Fruit fly (Drosophila melanogaster) whole organism, embryonic: Measurements from ENCODE around the gene CG6356.

Source experiments
- ATbp ChIP-seq: fragments of 200-800 bp; sonication (Bioruptor generic); optimal IDR thresholded peaks from 2 replicates; lab custom pipeline; 2017; ENCODE audit warnings: missing biosample characterization, mild to moderate bottlenecking, missing genetic modification characterization, missing genetic modification reagents
- CG11398 ChIP-seq: fragments of 200-800 bp; sonication (Bioruptor generic); optimal IDR thresholded peaks from 2 replicates; lab custom pipeline; 2016; ENCODE audit warnings: missing biosample characterization, missing genetic modification characterization
- CG11456 ChIP-seq: fragments of 200-800 bp; sonication (Bioruptor generic); IDR thresholded peaks from 3 replicates; pipeline ENCODE4 v1.3.6; 2022; ENCODE audit warnings: missing biosample characterization, missing genetic modification characterization
- CG12769 ChIP-seq: fragments of 200-800 bp; sonication (Bioruptor generic); optimal IDR thresholded peaks from 2 replicates; lab custom pipeline; 2019; ENCODE audit warnings: missing biosample characterization, mild to moderate bottlenecking, missing genetic modification characterization, moderate library complexity
- CG15479 ChIP-seq: fragments of 200-800 bp; sonication (Bioruptor generic); optimal IDR thresholded peaks from 3 replicates; lab custom pipeline; 2019; ENCODE audit warnings: missing biosample characterization, mild to moderate bottlenecking, missing genetic modification characterization, moderate library complexity
- CG16863 ChIP-seq: fragments of 200-800 bp; sonication (Bioruptor generic); optimal IDR thresholded peaks from 3 replicates; lab custom pipeline; 2016; ENCODE audit warnings: missing biosample characterization, missing genetic modification characterization
- CG17361 ChIP-seq: fragments of 200-800 bp; sonication (Bioruptor generic); IDR thresholded peaks from 3 replicates; pipeline ENCODE4 v1.3.6; 2022; ENCODE audit warnings: missing biosample characterization, missing genetic modification characterization
- CG17612 ChIP-seq: fragments of 200-800 bp; sonication (Bioruptor generic); IDR thresholded peaks from 2 replicates; pipeline ENCODE4 v1.3.6; 2022; ENCODE audit warnings: missing biosample characterization, missing genetic modification characterization
- CG31388 ChIP-seq: fragments of 200-800 bp; sonication (Bioruptor generic); optimal IDR thresholded peaks from 2 replicates; lab custom pipeline; 2016; ENCODE audit warnings: missing biosample characterization, missing genetic modification characterization
- CG31441 ChIP-seq: fragments of 200-800 bp; sonication (Bioruptor generic); IDR thresholded peaks from 2 replicates; pipeline ENCODE4 v1.3.6; 2022; ENCODE audit warnings: missing biosample characterization, missing genetic modification characterization
- CG42726 ChIP-seq: fragments of 200-800 bp; sonication (Bioruptor generic); IDR thresholded peaks from 2 replicates; pipeline ENCODE4 v1.3.6; 2022; ENCODE audit warnings: missing biosample characterization, missing genetic modification characterization; ENCODE audit not compliant: partially characterized antibody
- CG4360 ChIP-seq: fragments of 200-800 bp; sonication (Bioruptor generic); IDR thresholded peaks from 2 replicates; pipeline ENCODE4 v1.3.6; 2022; ENCODE audit warnings: missing biosample characterization, missing genetic modification characterization
- CG6689 ChIP-seq: fragments of 200-800 bp; sonication (Bioruptor generic); IDR thresholded peaks from 2 replicates; pipeline ENCODE4 v1.3.6; 2022; ENCODE audit warnings: missing biosample characterization, missing genetic modification characterization
- CG8478 ChIP-seq: fragments of >200 bp; optimal IDR thresholded peaks from 2 replicates; lab custom pipeline; 2018
- D19A ChIP-seq: fragments of 200-800 bp; optimal IDR thresholded peaks from 3 replicates; lab custom pipeline; 2019; ENCODE audit warnings: missing biosample characterization, mild to moderate bottlenecking, missing genetic modification characterization, moderate library complexity
- Doc3 ChIP-seq: fragments of 200-800 bp; sonication (Bioruptor generic); IDR thresholded peaks from 3 replicates; pipeline ENCODE4 v1.3.6; 2022; ENCODE audit warnings: missing biosample characterization, missing genetic modification characterization; ENCODE audit not compliant: partially characterized antibody
- Drgx ChIP-seq: fragments of 200-800 bp; sonication (Bioruptor generic); IDR thresholded peaks from 2 replicates; pipeline ENCODE4 v1.3.6; 2022; ENCODE audit warnings: missing biosample characterization, missing genetic modification characterization
- E2f2 ChIP-seq: fragments of 200-800 bp; sonication (Bioruptor generic); IDR thresholded peaks from 2 replicates; pipeline ENCODE4 v1.3.6; 2022; ENCODE audit warnings: missing biosample characterization, missing genetic modification characterization
- GATAe ChIP-seq: fragments of 200-800 bp; sonication (Bioruptor generic); conservative IDR thresholded peaks from 2 replicates; pipeline ENCODE4 v1.3.6; 2022; ENCODE audit warnings: missing biosample characterization, missing genetic modification characterization
- HLH3B ChIP-seq: fragments of 200-800 bp; sonication (Bioruptor generic); IDR thresholded peaks from 2 replicates; pipeline ENCODE4 v1.3.6; 2022; ENCODE audit warnings: missing biosample characterization, missing genetic modification characterization
- HmgD ChIP-seq: fragments of 200-800 bp; sonication (Bioruptor generic); optimal IDR thresholded peaks from 3 replicates; lab custom pipeline; 2016; ENCODE audit warnings: missing biosample characterization, missing genetic modification characterization
- Hmr ChIP-seq: fragments of 200-800 bp; sonication (Bioruptor generic); optimal IDR thresholded peaks from 3 replicates; lab custom pipeline; 2017; ENCODE audit warnings: mild to moderate bottlenecking, missing biosample characterization, missing genetic modification reagents, missing genetic modification characterization
- Hmx ChIP-seq: fragments of 200-800 bp; sonication (Bioruptor generic); optimal IDR thresholded peaks from 2 replicates; lab custom pipeline; 2016; ENCODE audit warnings: missing biosample characterization, missing genetic modification characterization
- NC2β ChIP-seq: fragments of 200-800 bp; sonication (Bioruptor generic); optimal IDR thresholded peaks from 2 replicates; lab custom pipeline; 2016; ENCODE audit warnings: missing biosample characterization, missing genetic modification characterization
- Nf-YB ChIP-seq: fragments of 200-800 bp; sonication (Bioruptor generic); optimal IDR thresholded peaks from 3 replicates; lab custom pipeline; 2019; ENCODE audit warnings: missing biosample characterization, mild to moderate bottlenecking, missing genetic modification characterization, moderate library complexity
- NfI ChIP-seq: fragments of 200-800 bp; sonication (Bioruptor generic); optimal IDR thresholded peaks from 3 replicates; lab custom pipeline; 2018; ENCODE audit warnings: missing biosample characterization, mild to moderate bottlenecking, missing genetic modification characterization, moderate library complexity
- Tbp ChIP-seq: fragments of >200 bp; optimal IDR thresholded peaks from 2 replicates; lab custom pipeline; 2018; ENCODE audit warnings: missing biosample characterization, missing genetic modification characterization
- Xbp1 ChIP-seq: fragments of 200-800 bp; sonication (Bioruptor generic); optimal IDR thresholded peaks from 3 replicates; lab custom pipeline; 2016; ENCODE audit warnings: missing biosample characterization, mild to moderate bottlenecking, missing genetic modification characterization
- ap ChIP-seq: fragments of 200-800 bp; sonication (Bioruptor generic); IDR thresholded peaks from 2 replicates; pipeline ENCODE4 v1.3.6; 2022; ENCODE audit warnings: missing biosample characterization, missing genetic modification characterization
- btn ChIP-seq: fragments of 200-800 bp; sonication (Bioruptor generic); optimal IDR thresholded peaks from 2 replicates; lab custom pipeline; 2016; ENCODE audit warnings: missing biosample characterization, missing genetic modification characterization
- chinmo ChIP-seq: fragments of 200-800 bp; sonication (Bioruptor generic); IDR thresholded peaks from 4 replicates; pipeline ENCODE4 v1.3.6; 2022; ENCODE audit warnings: missing biosample characterization, missing genetic modification characterization; ENCODE audit not compliant: partially characterized antibody
- cwo ChIP-seq: fragments of 200-800 bp; sonication (Bioruptor generic); optimal IDR thresholded peaks from 3 replicates; lab custom pipeline; 2017; ENCODE audit warnings: missing biosample characterization, missing genetic modification characterization, mild to moderate bottlenecking, moderate library complexity, missing genetic modification reagents
- dmrt99B ChIP-seq: fragments of 200-800 bp; sonication (Bioruptor generic); optimal IDR thresholded peaks from 2 replicates; lab custom pipeline; 2018; ENCODE audit warnings: missing biosample characterization, mild to moderate bottlenecking, missing genetic modification characterization, moderate library complexity
- en ChIP-seq: fragments of 200-800 bp; sonication (Bioruptor generic); optimal IDR thresholded peaks from 2 replicates; lab custom pipeline; 2016; ENCODE audit warnings: missing biosample characterization, missing genetic modification characterization
- exex ChIP-seq: fragments of 200-800 bp; sonication (Bioruptor generic); optimal IDR thresholded peaks from 4 replicates; lab custom pipeline; 2018; ENCODE audit warnings: missing biosample characterization, mild to moderate bottlenecking, missing genetic modification characterization, moderate library complexity
- fd102C ChIP-seq: fragments of 200-800 bp; sonication (Bioruptor generic); optimal IDR thresholded peaks from 2 replicates; lab custom pipeline; 2018; ENCODE audit warnings: missing biosample characterization, mild to moderate bottlenecking, missing genetic modification characterization, moderate library complexity
- hb ChIP-seq: fragments of 200-800 bp; sonication (Bioruptor generic); IDR thresholded peaks from 3 replicates; pipeline ENCODE4 v1.3.6; 2022; ENCODE audit warnings: missing biosample characterization, missing genetic modification characterization; ENCODE audit not compliant: partially characterized antibody
- inv ChIP-seq: fragments of 200-800 bp; sonication (Bioruptor generic); IDR thresholded peaks from 2 replicates; pipeline ENCODE4 v1.3.6; 2022; ENCODE audit warnings: missing biosample characterization, missing genetic modification characterization; ENCODE audit not compliant: partially characterized antibody
- lab ChIP-seq: fragments of 200-800 bp; sonication (Bioruptor generic); optimal IDR thresholded peaks from 3 replicates; lab custom pipeline; 2017; ENCODE audit warnings: missing biosample characterization, missing genetic modification characterization, mild to moderate bottlenecking, moderate library complexity, missing genetic modification reagents
- lov ChIP-seq, 2 experiments: fragments of 200-800 bp in 1 of 2; fragments of >200 bp in 1 of 2; sonication (Bioruptor generic) in 1 of 2; IDR thresholded peaks in 1 of 2; optimal IDR thresholded peaks in 1 of 2; 2 replicates in 1 of 2; 3 replicates in 1 of 2; pipeline versions ENCODE4 v1.3.6 to Lab custom; 2017 to 2022; ENCODE audit warnings: missing biosample characterization in 1 of 2, missing genetic modification characterization in 1 of 2
- mirr ChIP-seq: fragments of 200-800 bp; sonication (Bioruptor generic); optimal IDR thresholded peaks from 3 replicates; lab custom pipeline; 2018; ENCODE audit warnings: missing biosample characterization, mild to moderate bottlenecking, missing genetic modification characterization
- org-1 ChIP-seq: fragments of 200-800 bp; sonication (Bioruptor generic); optimal IDR thresholded peaks from 2 replicates; lab custom pipeline; 2017; ENCODE audit warnings: missing biosample characterization, missing genetic modification characterization
- psq ChIP-seq: fragments of 200-800 bp; sonication (Bioruptor generic); optimal IDR thresholded peaks from 2 replicates; lab custom pipeline; 2017; ENCODE audit warnings: missing biosample characterization, missing genetic modification characterization
- ro ChIP-seq: fragments of 200-800 bp; sonication (Bioruptor generic); IDR thresholded peaks from 2 replicates; pipeline ENCODE4 v1.3.6; 2022; ENCODE audit warnings: missing biosample characterization, missing genetic modification characterization
- sc ChIP-seq, 3 experiments: fragments of >200 bp in 2 of 3; fragments of 200-800 bp in 1 of 3; sonication (Bioruptor generic) in 1 of 3; optimal IDR thresholded peaks; 2 replicates in 2 of 3; 3 replicates in 1 of 3; lab custom pipeline; 2017; ENCODE audit warnings: mild to moderate bottlenecking in 1 of 3, missing biosample characterization in 1 of 3, missing genetic modification characterization in 1 of 3, missing genetic modification reagents in 1 of 3
- sens ChIP-seq: fragments of 200-800 bp; sonication (Bioruptor generic); peaks from one replicate; lab custom pipeline; 2016; ENCODE audit warnings: missing biosample characterization, missing genetic modification characterization
- slbo ChIP-seq: fragments of 200-800 bp; sonication (Bioruptor generic); IDR thresholded peaks from 2 replicates; pipeline ENCODE4 v1.3.6; 2022; ENCODE audit warnings: missing biosample characterization, missing genetic modification characterization
- slp2 ChIP-seq: fragments of 200-800 bp; sonication (Bioruptor generic); optimal IDR thresholded peaks from 2 replicates; lab custom pipeline; 2016; ENCODE audit warnings: missing biosample characterization, missing genetic modification characterization
- sug ChIP-seq: fragments of 200-800 bp; optimal IDR thresholded peaks from 2 replicates; lab custom pipeline; 2019; ENCODE audit warnings: missing biosample characterization, mild to moderate bottlenecking, missing genetic modification characterization, moderate library complexity
- tx ChIP-seq: fragments of 200-800 bp; sonication (Bioruptor generic); optimal IDR thresholded peaks from 2 replicates; lab custom pipeline; 2016; ENCODE audit warnings: missing biosample characterization, missing genetic modification characterization
- vnd ChIP-seq: fragments of 200-800 bp; sonication (Bioruptor generic); IDR thresholded peaks from 3 replicates; pipeline ENCODE4 v1.3.6; 2022; ENCODE audit warnings: missing biosample characterization, missing genetic modification characterization; ENCODE audit not compliant: partially characterized antibody

CG6356 gene

DNA sequence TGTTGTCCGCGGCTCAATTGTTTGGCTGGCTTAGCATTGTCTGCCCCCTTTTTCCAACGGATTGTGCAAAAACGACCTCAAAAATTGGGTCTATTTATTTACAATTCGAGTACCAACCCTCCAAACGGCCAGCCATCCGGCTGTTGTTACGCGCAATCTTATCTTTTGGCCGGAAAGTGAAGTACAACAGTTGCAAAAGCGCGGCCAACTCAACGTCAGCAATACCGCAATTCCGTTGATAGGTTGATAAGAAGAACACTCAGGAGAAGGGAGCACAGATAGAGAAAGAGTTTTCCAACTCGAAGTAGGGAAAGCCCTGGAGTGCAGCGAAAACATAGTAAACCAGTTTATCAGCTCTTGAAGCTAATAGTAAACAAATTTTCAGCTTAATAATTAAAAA, 13.2 kb downstream of the CG6356 start:
- peak; percentile 24 for TF ChIP-seq CG12769 (tag; lab: Kevin White, UChicago)
- TF ChIP-seq Hmx (GFP tag; lab: Kevin White, UChicago): no peak
- TF ChIP-seq sc (optimal IDR thresholded peaks at IDR 0.05; lab: Kevin White, UChicago): no peak
- no peak for TF ChIP-seq sc (GFP tag; optimal IDR thresholded peaks at IDR 0.05; lab: Kevin White, UChicago)
- TF ChIP-seq slbo (GFP tag; lab: Robert Waterston, UW): 0 out of 2 replicates have a peak, but pooled peaks have one; percentile 21
- TF ChIP-seq Nf-YB: no peak
- no peak for TF ChIP-seq CG17361 (GFP tag; lab: Robert Waterston, UW)
- no peak for TF ChIP-seq psq (GFP tag; lab: Kevin White, UChicago)
- TF ChIP-seq GATAe (GFP tag; lab: Robert Waterston, UW): peak; percentile 72
- no peak for TF ChIP-seq HmgD (GFP tag; lab: Kevin White, UChicago)
- no peak for TF ChIP-seq CG6689 (GFP tag; lab: Robert Waterston, UW)
- TF ChIP-seq CG11456 (GFP tag; lab: Robert Waterston, UW): no peak
- TF ChIP-seq sug: peak; percentile 48
- no peak for TF ChIP-seq ATbp (GFP tag; lab: Kevin White, UChicago)
- TF ChIP-seq inv (GFP tag; lab: Robert Waterston, UW): no peak
- TF ChIP-seq slp2: no peak
- no peak for TF ChIP-seq CG16863 (GFP tag; lab: Kevin White, UChicago)
- TF ChIP-seq CG17612 (GFP tag; lab: Robert Waterston, UW): no peak
- no peak for TF ChIP-seq CG4360
- no peak for TF ChIP-seq fd102C
- TF ChIP-seq CG11398 (GFP tag; lab: Kevin White, UChicago): no peak
- TF ChIP-seq NfI (GFP tag; lab: Kevin White, UChicago): no peak
- no peak for TF ChIP-seq btn (GFP tag; lab: Kevin White, UChicago)
- no peak for TF ChIP-seq sens (GFP tag; lab: Kevin White, UChicago)
- no peak for TF ChIP-seq Drgx (GFP tag; lab: Robert Waterston, UW)
- no peak for TF ChIP-seq lov (optimal IDR thresholded peaks at IDR 0.05; lab: Kevin White, UChicago)
- TF ChIP-seq lov (GFP tag; IDR thresholded peaks at IDR 0.05; lab: Robert Waterston, UW): no peak
- TF ChIP-seq chinmo (GFP tag; lab: Robert Waterston, UW): 0 out of 4 replicates have a peak, but pooled peaks have one; percentile 45
- TF ChIP-seq Xbp1: no peak
- TF ChIP-seq E2f2 (GFP tag; lab: Robert Waterston, UW): no peak
- TF ChIP-seq D19A (tag; lab: Kevin White, UChicago): no peak
- TF ChIP-seq tx (GFP tag; lab: Kevin White, UChicago): no peak
- TF ChIP-seq Tbp (GFP tag; lab: Kevin White, UChicago): no peak
- peak; percentile 45; the same call in 1 of the 3 replicates for TF ChIP-seq vnd (GFP tag; lab: Robert Waterston, UW)
- TF ChIP-seq ro (GFP tag; lab: Robert Waterston, UW): no peak
- TF ChIP-seq CG31441 (GFP tag; lab: Robert Waterston, UW): no peak
- no peak for TF ChIP-seq org-1 (GFP tag; lab: Kevin White, UChicago)
- no peak for TF ChIP-seq CG31388
- TF ChIP-seq dmrt99B (tag; lab: Kevin White, UChicago): no peak
- no peak for TF ChIP-seq HLH3B (GFP tag; lab: Robert Waterston, UW)
- peak; percentile 55 for TF ChIP-seq exex (tag; lab: Kevin White, UChicago)
- peak; percentile 65 for TF ChIP-seq CG15479
- TF ChIP-seq hb (GFP tag; lab: Robert Waterston, UW): no peak
- TF ChIP-seq CG8478: no peak
- no peak for TF ChIP-seq cwo (GFP tag; lab: Kevin White, UChicago)
- no peak for TF ChIP-seq en (GFP tag; lab: Kevin White, UChicago)
- no peak for TF ChIP-seq ap (GFP tag; lab: Robert Waterston, UW)
- TF ChIP-seq lab (GFP tag; lab: Kevin White, UChicago): peak; percentile 5
- no peak for TF ChIP-seq Doc3 (GFP tag; lab: Robert Waterston, UW)
- TF ChIP-seq CG42726 (GFP tag; lab: Robert Waterston, UW): no peak
- TF ChIP-seq Hmr (GFP tag; lab: Kevin White, UChicago): no peak
- no peak for TF ChIP-seq NC2β (GFP tag; lab: Kevin White, UChicago)
- peak; percentile 30 for TF ChIP-seq mirr (GFP tag; lab: Kevin White, UChicago)
